Worm (Caenorhabditis elegans) whole organism, L1 larva: ENCODE results near the gene Y37D8A.16.

Experiments
- C04F5.9 ChIP-seq: sonication (generic microtip); optimal IDR thresholded peaks from 2 replicates; lab custom pipeline; 2016; ENCODE audit warnings: missing genetic modification characterization, missing compliant biosample characterization
- C16A3.4 ChIP-seq: fragments of 150-350 bp; optimal IDR thresholded peaks from 2 replicates; lab custom pipeline; 2014; ENCODE audit warnings: missing biosample characterization, missing genetic modification characterization
- C34B4.2 ChIP-seq: sonication (generic microtip); optimal IDR thresholded peaks from 2 replicates; lab custom pipeline; 2017; ENCODE audit warnings: mild to moderate bottlenecking, missing genetic modification characterization, missing compliant biosample characterization
- F16B12.6 ChIP-seq: fragments of 150-350 bp; optimal IDR thresholded peaks from 2 replicates; lab custom pipeline; 2014; ENCODE audit warnings: missing biosample characterization, missing genetic modification characterization
- aha-1 ChIP-seq: fragments of 150-350 bp; optimal IDR thresholded peaks from 2 replicates; lab custom pipeline; 2014; ENCODE audit warnings: missing biosample characterization, missing genetic modification characterization
- alr-1 ChIP-seq: fragments of 200-800 bp; sonication (Bioruptor generic); optimal IDR thresholded peaks from 2 replicates; lab custom pipeline; 2018; ENCODE audit warnings: borderline replicate concordance, mild to moderate bottlenecking, missing genetic modification characterization, missing compliant biosample characterization
- aly-2 ChIP-seq: fragments of 150-350 bp; optimal IDR thresholded peaks from 2 replicates; lab custom pipeline; 2014; ENCODE audit warnings: missing biosample characterization, missing genetic modification characterization
- ama-1 ChIP-seq: fragments of 150-350 bp; optimal IDR thresholded peaks from 2 replicates; lab custom pipeline; 2014
- ceh-8 ChIP-seq: fragments of 200-800 bp; sonication (Bioruptor generic); optimal IDR thresholded peaks from 2 replicates; lab custom pipeline; 2018; ENCODE audit warnings: mild to moderate bottlenecking, missing genetic modification characterization, moderate library complexity, missing compliant biosample characterization
- ceh-88 ChIP-seq: fragments of 200-800 bp; sonication (Bioruptor generic); IDR thresholded peaks from 2 replicates; pipeline ENCODE4 v1.3.6; 2022; ENCODE audit warnings: missing genetic modification characterization, missing compliant biosample characterization
- ces-1 ChIP-seq: fragments of 150-350 bp; optimal IDR thresholded peaks from 2 replicates; lab custom pipeline; 2014; ENCODE audit warnings: missing biosample characterization, missing genetic modification reagents, missing genetic modification characterization
- dpl-1 ChIP-seq, 3 experiments: fragments of 150-350 bp in 2 of 3; sonication (generic microtip) in 1 of 3; optimal IDR thresholded peaks; 2 replicates each; lab custom pipeline; 2014 to 2017; ENCODE audit warnings: missing biosample characterization in 3 of 3, missing genetic modification characterization in 3 of 3, missing genetic modification reagents in 3 of 3
- dsc-1 ChIP-seq: sonication (generic microtip); optimal IDR thresholded peaks from 2 replicates; lab custom pipeline; 2016; ENCODE audit warnings: mild to moderate bottlenecking, missing genetic modification characterization, missing compliant biosample characterization
- efl-1 ChIP-seq, 4 experiments: fragments of 150-350 bp; optimal IDR thresholded peaks in 3 of 4; peaks in 1 of 4; 1 replicate in 1 of 4; 2 replicates in 3 of 4; lab custom pipeline; 2014; ENCODE audit warnings: missing biosample characterization in 2 of 4, missing genetic modification characterization in 2 of 4, missing genetic modification reagents in 2 of 4
- egl-27 ChIP-seq, 2 experiments: fragments of 150-350 bp in 1 of 2; sonication (generic microtip); optimal IDR thresholded peaks; 3 replicates each; lab custom pipeline; 2017 to 2018; ENCODE audit warnings: missing biosample characterization in 2 of 2, missing genetic modification characterization in 2 of 2, missing genetic modification reagents in 2 of 2
- elt-2 ChIP-seq: sonication (generic microtip); optimal IDR thresholded peaks from 2 replicates; lab custom pipeline; 2016; ENCODE audit warnings: missing genetic modification characterization, mild to moderate bottlenecking, inconsistent platforms, missing compliant biosample characterization, missing genetic modification reagents
- elt-3 ChIP-seq, 6 experiments: fragments of 150-350 bp in 1 of 6; sonication (generic microtip); optimal IDR thresholded peaks; 2 replicates each; lab custom pipeline; 2017 to 2018; ENCODE audit warnings: missing biosample characterization in 6 of 6, missing genetic modification characterization in 6 of 6, inconsistent platforms in 1 of 6
- fos-1 ChIP-seq: fragments of 150-350 bp; optimal IDR thresholded peaks from 2 replicates; lab custom pipeline; 2014; ENCODE audit warnings: missing biosample characterization, missing genetic modification characterization
- hlh-17 ChIP-seq: fragments of 200-800 bp; sonication (Bioruptor generic); optimal IDR thresholded peaks from 2 replicates; lab custom pipeline; 2018; ENCODE audit warnings: missing genetic modification characterization, mild to moderate bottlenecking, missing compliant biosample characterization, moderate library complexity, borderline replicate concordance
- hlh-4 ChIP-seq: sonication (generic microtip); optimal IDR thresholded peaks from 2 replicates; lab custom pipeline; 2016; ENCODE audit warnings: mild to moderate bottlenecking, missing genetic modification characterization, missing compliant biosample characterization
- hpl-2 ChIP-seq: fragments of 150-350 bp; optimal IDR thresholded peaks from 2 replicates; lab custom pipeline; 2014; ENCODE audit warnings: missing biosample characterization, missing genetic modification reagents, missing genetic modification characterization
- jun-1 ChIP-seq: fragments of 150-350 bp; optimal IDR thresholded peaks from 2 replicates; lab custom pipeline; 2014; ENCODE audit warnings: missing biosample characterization, missing genetic modification reagents, missing genetic modification characterization
- lin-14 ChIP-seq: fragments of 200-800 bp; sonication (Bioruptor generic); optimal IDR thresholded peaks from 2 replicates; lab custom pipeline; 2018; ENCODE audit warnings: mild to moderate bottlenecking, missing genetic modification characterization, moderate library complexity, missing compliant biosample characterization
- lin-15B ChIP-seq: fragments of 150-350 bp; sonication (generic microtip); optimal IDR thresholded peaks from 3 replicates; lab custom pipeline; 2014; ENCODE audit warnings: missing biosample characterization, missing genetic modification characterization
- lin-35 ChIP-seq, 2 experiments: fragments of 150-350 bp; optimal IDR thresholded peaks; 2 replicates each; lab custom pipeline; 2014; ENCODE audit warnings: missing biosample characterization in 2 of 2, missing genetic modification characterization in 2 of 2, missing genetic modification reagents in 2 of 2
- lin-39 ChIP-seq: fragments of 150-350 bp; optimal IDR thresholded peaks from 2 replicates; lab custom pipeline; 2014; ENCODE audit warnings: missing biosample characterization, missing genetic modification reagents, missing genetic modification characterization
- mdl-1 ChIP-seq, 2 experiments: fragments of 150-350 bp; optimal IDR thresholded peaks; 2 replicates each; lab custom pipeline; 2014 to 2017; ENCODE audit warnings: missing biosample characterization in 2 of 2, missing genetic modification characterization in 2 of 2, inconsistent platforms in 1 of 2
- nhr-11 ChIP-seq: fragments of 150-350 bp; optimal IDR thresholded peaks from 2 replicates; lab custom pipeline; 2014; ENCODE audit warnings: missing biosample characterization, missing genetic modification characterization
- nhr-20 ChIP-seq: sonication (generic microtip); optimal IDR thresholded peaks from 2 replicates; lab custom pipeline; 2016; ENCODE audit warnings: mild to moderate bottlenecking, missing genetic modification characterization, missing compliant biosample characterization
- nhr-237 ChIP-seq: fragments of 150-350 bp; optimal IDR thresholded peaks from 2 replicates; lab custom pipeline; 2014; ENCODE audit warnings: missing biosample characterization, missing genetic modification characterization
- nhr-71 ChIP-seq: sonication (generic microtip); optimal IDR thresholded peaks from 2 replicates; lab custom pipeline; 2016; ENCODE audit warnings: mild to moderate bottlenecking, missing genetic modification characterization, moderate library complexity, missing compliant biosample characterization
- nhr-77 ChIP-seq: fragments of 150-350 bp; optimal IDR thresholded peaks from 2 replicates; lab custom pipeline; 2014; ENCODE audit warnings: missing biosample characterization, missing genetic modification characterization
- nhr-84 ChIP-seq: sonication (generic microtip); optimal IDR thresholded peaks from 2 replicates; lab custom pipeline; 2017; ENCODE audit warnings: missing biosample characterization, missing genetic modification characterization
- nhr-90 ChIP-seq: sonication (generic microtip); optimal IDR thresholded peaks from 2 replicates; lab custom pipeline; 2016; ENCODE audit warnings: mild to moderate bottlenecking, missing genetic modification characterization, missing compliant biosample characterization; ENCODE audit not compliant: poor library complexity
- pag-3 ChIP-seq: sonication (generic microtip); optimal IDR thresholded peaks from 2 replicates; lab custom pipeline; 2017; ENCODE audit warnings: missing genetic modification characterization, mild to moderate bottlenecking, missing compliant biosample characterization, antibody characterized with exemption, borderline replicate concordance; ENCODE audit not compliant: insufficient read depth
- pax-3 ChIP-seq: fragments of 200-800 bp; sonication (Bioruptor generic); optimal IDR thresholded peaks from 2 replicates; lab custom pipeline; 2018; ENCODE audit warnings: mild to moderate bottlenecking, missing genetic modification characterization, moderate library complexity, missing compliant biosample characterization
- pqm-1 ChIP-seq: sonication (generic microtip); optimal IDR thresholded peaks from 3 replicates; lab custom pipeline; 2017; ENCODE audit warnings: missing biosample characterization, missing genetic modification characterization
- skn-1 ChIP-seq: fragments of 150-350 bp; optimal IDR thresholded peaks from 2 replicates; lab custom pipeline; 2014; ENCODE audit warnings: missing biosample characterization, missing genetic modification characterization
- snpc-4 ChIP-seq: fragments of 150-350 bp; optimal IDR thresholded peaks from 2 replicates; lab custom pipeline; 2014; ENCODE audit warnings: missing biosample characterization, missing genetic modification characterization
- sox-4 ChIP-seq: sonication (generic microtip); optimal IDR thresholded peaks from 2 replicates; lab custom pipeline; 2016; ENCODE audit warnings: missing genetic modification characterization, missing compliant biosample characterization
- sptf-1 ChIP-seq: fragments of 150-350 bp; optimal IDR thresholded peaks from 2 replicates; lab custom pipeline; 2014; ENCODE audit warnings: missing biosample characterization, missing genetic modification characterization
- sup-37 ChIP-seq: fragments of 200-800 bp; sonication (Bioruptor generic); optimal IDR thresholded peaks from 2 replicates; lab custom pipeline; 2018; ENCODE audit warnings: mild to moderate bottlenecking, missing genetic modification characterization, missing compliant biosample characterization
- swsn-7 ChIP-seq: sonication (generic microtip); optimal IDR thresholded peaks from 2 replicates; lab custom pipeline; 2016; ENCODE audit warnings: missing genetic modification characterization, missing compliant biosample characterization
- tbx-2 ChIP-seq: sonication (generic microtip); optimal IDR thresholded peaks from 2 replicates; lab custom pipeline; 2016; ENCODE audit warnings: missing genetic modification characterization, missing compliant biosample characterization
- unc-98 ChIP-seq: fragments of 200-800 bp; sonication (Bioruptor generic); IDR thresholded peaks from 2 replicates; pipeline ENCODE4 v1.3.6; 2022; ENCODE audit warnings: missing genetic modification characterization, missing compliant biosample characterization
- xbp-1 ChIP-seq: sonication (generic microtip); optimal IDR thresholded peaks from 2 replicates; lab custom pipeline; 2016; ENCODE audit warnings: missing genetic modification characterization, missing compliant biosample characterization
- zip-4 ChIP-seq: fragments of 200-800 bp; sonication (Bioruptor generic); optimal IDR thresholded peaks from 2 replicates; lab custom pipeline; 2018; ENCODE audit warnings: mild to moderate bottlenecking, missing genetic modification characterization, moderate library complexity, missing compliant biosample characterization
- ztf-4 ChIP-seq: fragments of 150-350 bp; optimal IDR thresholded peaks from 2 replicates; lab custom pipeline; 2014; ENCODE audit warnings: missing biosample characterization, missing genetic modification characterization

The Y37D8A.16 gene

ce11 chrIII:12925947-12926607 lies 7.6 kb upstream of the Y37D8A.16 start, which contains the start of the genes npp-25 and mrps-10 (continued):
- TF ChIP-seq pax-3 (tag; lab: Kevin White, UChicago) (no peak), nhr-11 (tag; lab: Kevin White, UChicago) (no peak), ceh-8 (GFP tag; lab: Kevin White, UChicago) (no peak), C34B4.2 (tag; lab: Kevin White, UChicago) (no peak), hlh-17 (GFP tag; lab: Kevin White, UChicago) (no peak), nhr-90 (no peak), aha-1 (tag; lab: Kevin White, UChicago) (no peak), aly-2 (tag; lab: Kevin White, UChicago) (no peak), pag-3 (tag; lab: Kevin White, UChicago) (no peak), snpc-4 (tag; lab: Kevin White, UChicago) (no peak), nhr-237 (no peak), elt-3 (tag; optimal IDR thresholded peaks at IDR 0.05; lab: Kevin White, UChicago) (no peak), hlh-4 (no peak), ces-1 (no peak), sptf-1 (tag; lab: Kevin White, UChicago) (no peak), C04F5.9 (tag; lab: Kevin White, UChicago) (no peak), dpl-1 (GFP tag; optimal IDR thresholded peaks at IDR 0.05; lab: Kevin White, UChicago) (peak; percentile 13 to 51 (median 16)), zip-4 (GFP tag; lab: Kevin White, UChicago) (no peak), nhr-77 (tag; lab: Kevin White, UChicago) (no peak), skn-1 (tag; lab: Kevin White, UChicago) (no peak), ceh-88 (GFP tag; lab: Robert Waterston, UW) (no peak), nhr-71 (tag; lab: Kevin White, UChicago) (peak; percentile 29), nhr-20 (tag; lab: Kevin White, UChicago) (no peak), elt-2 (no peak), lin-35 (GFP tag; optimal IDR thresholded peaks at IDR 0.05; lab: Kevin White, UChicago) (peak; percentile 40 to 43), C16A3.4 (tag; lab: Kevin White, UChicago) (no peak), dsc-1 (tag; lab: Kevin White, UChicago) (peak; percentile 41), ama-1 (lab: Kevin White, UChicago) (no peak), fos-1 (no peak), swsn-7 (peak; percentile 18), egl-27 (tag; optimal IDR thresholded peaks at IDR 0.05; lab: Kevin White, UChicago) (no peak)

DNA sequence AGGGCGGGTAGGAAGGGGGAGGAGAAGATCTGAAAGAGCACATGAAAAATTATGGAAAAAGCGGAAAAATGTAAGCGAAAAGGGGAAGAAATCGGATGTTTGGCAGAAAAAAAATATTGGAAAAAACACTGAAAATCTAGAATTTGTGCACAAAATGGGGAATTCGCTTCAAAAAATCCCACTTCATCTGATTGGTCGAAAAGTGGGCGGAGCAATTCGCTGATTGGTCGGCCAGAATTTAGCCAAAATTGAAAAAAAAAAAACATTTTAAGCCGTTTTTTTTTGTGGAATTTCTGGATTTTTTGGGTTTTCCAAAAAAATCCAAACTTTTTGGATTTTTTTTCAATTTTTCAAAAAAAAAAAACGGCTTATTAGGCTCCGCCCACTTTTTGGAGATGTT lies 2.3 kb upstream of the Y37D8A.16 start:
- TF ChIP-seq nhr-84 (no peak), sup-37 (no peak)
- TF ChIP-seq, all 84 proteins: peak for 0

ce11 chrIII:12919882-12920281 lies 1.4 kb upstream of the Y37D8A.16 start:
- TF ChIP-seq hpl-2 (GFP tag; lab: Kevin White, UChicago) (no peak), C16A3.4 (tag; lab: Kevin White, UChicago) (no peak), fos-1 (peak; percentile 28), C34B4.2 (tag; lab: Kevin White, UChicago) (no peak), tbx-2 (tag; lab: Kevin White, UChicago) (peak; percentile 8), lin-14 (peak; percentile 53), lin-15B (no peak), aly-2 (tag; lab: Kevin White, UChicago) (no peak), unc-98 (GFP tag; lab: Robert Waterston, UW) (no peak), skn-1 (tag; lab: Kevin White, UChicago) (peak; percentile 37), mdl-1 (tag; optimal IDR thresholded peaks at IDR 0.05; lab: Kevin White, UChicago) (no peak), efl-1 (optimal IDR thresholded peaks at IDR 0.05; lab: Kevin White, UChicago) (peak; percentile 17 to 26), efl-1 (GFP tag; optimal IDR thresholded peaks at IDR 0.05 in 1 of 2; lab: Kevin White, UChicago) (peak in 1 of 2 experiments; percentile 53), elt-2 (peak; percentile 13), lin-39 (tag; lab: Kevin White, UChicago) (no peak), ztf-4 (no peak), alr-1 (tag; lab: Kevin White, UChicago) (no peak), F16B12.6 (tag; lab: Kevin White, UChicago) (no peak), lin-35 (GFP tag; optimal IDR thresholded peaks at IDR 0.05; lab: Kevin White, UChicago) (peak in 1 of 2 experiments; percentile 41), sox-4 (tag; lab: Kevin White, UChicago) (no peak), jun-1 (tag; lab: Kevin White, UChicago) (peak; percentile 70), nhr-71 (tag; lab: Kevin White, UChicago) (peak; percentile 10), ces-1 (no peak), xbp-1 (tag; lab: Kevin White, UChicago) (no peak), pqm-1 (tag; lab: Kevin White, UChicago) (no peak), elt-3 (tag; optimal IDR thresholded peaks at IDR 0.05; lab: Kevin White, UChicago) (no peak)
